Fruit fly (Drosophila melanogaster): ENCODE data around the gene CG46505.
"Not testable (repeated sequence)": the region's sequence is repeated elsewhere in the genome, so short reads cannot be mapped to it uniquely, and the experiment has no call there.

DNA sequence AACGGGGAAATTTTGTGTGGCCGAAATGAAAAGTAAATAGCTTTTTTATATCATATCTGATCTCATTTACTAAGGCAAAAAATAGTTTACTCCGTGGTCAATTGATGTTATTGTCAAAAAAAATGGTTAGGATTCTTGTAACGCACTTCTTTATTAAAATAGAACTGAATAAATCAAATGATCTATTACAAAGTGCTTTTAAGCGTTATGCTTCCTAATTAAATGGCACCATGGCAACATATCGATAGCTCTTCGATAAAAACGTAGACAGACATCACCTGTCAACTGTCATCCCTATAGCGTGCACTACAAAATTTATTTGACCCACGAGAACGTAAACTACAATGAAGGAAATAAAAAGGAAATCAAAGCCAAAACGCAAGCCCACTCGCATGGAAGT, 39.3 kb downstream of the CG46505 start, which contains the start of gene CG46513:
- TF ChIP-seq CG8478 (optimal IDR thresholded peaks at IDR 0.05); pan (optimal IDR thresholded peaks at IDR 0.05); EcR (GFP tag; optimal IDR thresholded peaks at IDR 0.05); usp (GFP tag; optimal IDR thresholded peaks at IDR 0.05); psq (optimal IDR thresholded peaks at IDR 0.05); Dll (optimal IDR thresholded peaks at IDR 0.05): not testable (repeated sequence)
